Worm (Caenorhabditis elegans) whole organism, L1 larva: ENCODE results near the gene sur-5.

Source experiments
- ama-1 ChIP-seq: fragments of 150-350 bp; optimal IDR thresholded peaks from 2 replicates; lab custom pipeline; 2014
- ces-1 ChIP-seq: fragments of 150-350 bp; optimal IDR thresholded peaks from 2 replicates; lab custom pipeline; 2014; ENCODE audit warnings: missing biosample characterization, missing genetic modification reagents, missing genetic modification characterization
- efl-1 ChIP-seq, 4 experiments: fragments of 150-350 bp; optimal IDR thresholded peaks in 3 of 4; peaks in 1 of 4; 1 replicate in 1 of 4; 2 replicates in 3 of 4; lab custom pipeline; 2014; ENCODE audit warnings: missing biosample characterization in 2 of 4, missing genetic modification characterization in 2 of 4, missing genetic modification reagents in 2 of 4
- fos-1 ChIP-seq: fragments of 150-350 bp; optimal IDR thresholded peaks from 2 replicates; lab custom pipeline; 2014; ENCODE audit warnings: missing biosample characterization, missing genetic modification characterization
- jun-1 ChIP-seq: fragments of 150-350 bp; optimal IDR thresholded peaks from 2 replicates; lab custom pipeline; 2014; ENCODE audit warnings: missing biosample characterization, missing genetic modification reagents, missing genetic modification characterization
- lin-15B ChIP-seq: fragments of 150-350 bp; sonication (generic microtip); optimal IDR thresholded peaks from 3 replicates; lab custom pipeline; 2014; ENCODE audit warnings: missing biosample characterization, missing genetic modification characterization
- lir-3 ChIP-seq: sonication (generic microtip); optimal IDR thresholded peaks from 2 replicates; lab custom pipeline; 2016; ENCODE audit warnings: mild to moderate bottlenecking, missing genetic modification characterization, moderate library complexity, missing compliant biosample characterization; ENCODE audit not compliant: poor library complexity
- mef-2 ChIP-seq: fragments of 150-350 bp; optimal IDR thresholded peaks from 2 replicates; lab custom pipeline; 2014; ENCODE audit warnings: missing biosample characterization, missing genetic modification characterization
- nhr-11 ChIP-seq: fragments of 150-350 bp; optimal IDR thresholded peaks from 2 replicates; lab custom pipeline; 2014; ENCODE audit warnings: missing biosample characterization, missing genetic modification characterization
- nhr-90 ChIP-seq: sonication (generic microtip); optimal IDR thresholded peaks from 2 replicates; lab custom pipeline; 2016; ENCODE audit warnings: mild to moderate bottlenecking, missing genetic modification characterization, missing compliant biosample characterization; ENCODE audit not compliant: poor library complexity
- swsn-7 ChIP-seq: sonication (generic microtip); optimal IDR thresholded peaks from 2 replicates; lab custom pipeline; 2016; ENCODE audit warnings: missing genetic modification characterization, missing compliant biosample characterization
- tbx-2 ChIP-seq: sonication (generic microtip); optimal IDR thresholded peaks from 2 replicates; lab custom pipeline; 2016; ENCODE audit warnings: missing genetic modification characterization, missing compliant biosample characterization

DNA sequence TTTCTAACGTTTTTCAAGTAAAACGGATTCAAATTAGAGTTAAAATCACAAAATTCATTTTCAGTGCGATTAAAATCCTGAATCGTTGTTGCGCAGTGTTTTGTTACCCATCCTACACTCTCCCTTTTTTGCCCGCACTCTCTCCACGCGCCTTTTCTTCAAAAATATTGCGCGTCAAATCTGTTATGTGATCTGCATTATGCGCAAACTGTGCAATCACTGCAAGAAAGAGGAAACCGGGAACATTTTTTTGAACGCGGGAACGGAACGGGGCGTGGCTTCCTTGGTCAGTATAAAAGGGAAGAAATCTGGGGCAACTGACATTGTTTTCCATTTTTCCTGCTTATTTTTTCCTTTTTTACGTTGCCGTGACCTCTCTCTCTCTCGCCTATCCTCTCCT is 35.0 kb upstream of the sur-5 start:
- TF ChIP-seq efl-1 (optimal IDR thresholded peaks at IDR 0.05; lab: Kevin White, UChicago) (peak; percentile 26 to 29), efl-1 (GFP tag; optimal IDR thresholded peaks at IDR 0.05 in 1 of 2; lab: Kevin White, UChicago) (peak; percentile 25 to 93), nhr-90 (tag; lab: Kevin White, UChicago) (no peak), nhr-11 (no peak), fos-1 (tag; lab: Kevin White, UChicago) (no peak), swsn-7 (tag; lab: Kevin White, UChicago) (peak; percentile 24), ama-1 (lab: Kevin White, UChicago) (no peak), lin-15B (tag; lab: Kevin White, UChicago) (no peak), mef-2 (tag; lab: Kevin White, UChicago) (no peak), tbx-2 (tag; lab: Kevin White, UChicago) (no peak), jun-1 (tag; lab: Kevin White, UChicago) (no peak), lir-3 (tag; lab: Kevin White, UChicago) (no peak), ces-1 (GFP tag; lab: Kevin White, UChicago) (no peak)
